Worm (Caenorhabditis elegans) whole organism, mixed stage, embryonic: ENCODE data around the gene K07F5.6.

Experiments used
- blmp-1 ChIP-seq: fragments of 150-350 bp; optimal IDR thresholded peaks from 2 replicates; lab custom pipeline; 2014; ENCODE audit warnings: missing biosample characterization, missing genetic modification characterization
- ceh-39 ChIP-seq: fragments of 150-350 bp; optimal IDR thresholded peaks from 2 replicates; lab custom pipeline; 2014; ENCODE audit warnings: missing biosample characterization, missing genetic modification characterization
- ceh-43 ChIP-seq: fragments of 200-800 bp; sonication (Bioruptor generic); optimal IDR thresholded peaks from 2 replicates; lab custom pipeline; 2018; ENCODE audit warnings: mild to moderate bottlenecking, missing genetic modification characterization, moderate library complexity, missing compliant biosample characterization
- ceh-83 ChIP-seq: fragments of 200-800 bp; sonication (Bioruptor generic); optimal IDR thresholded peaks from 2 replicates; lab custom pipeline; 2018; ENCODE audit warnings: mild to moderate bottlenecking, missing genetic modification characterization, missing compliant biosample characterization
- ces-1 ChIP-seq: fragments of 150-350 bp; optimal IDR thresholded peaks from 2 replicates; lab custom pipeline; 2014; ENCODE audit warnings: missing biosample characterization, missing genetic modification reagents, missing genetic modification characterization
- cnd-1 ChIP-seq: fragments of 200-800 bp; sonication (Bioruptor generic); optimal IDR thresholded peaks from 2 replicates; lab custom pipeline; 2018; ENCODE audit warnings: mild to moderate bottlenecking, missing genetic modification characterization, missing compliant biosample characterization
- drap-1 ChIP-seq: fragments of 200-800 bp; sonication (Bioruptor generic); optimal IDR thresholded peaks from 3 replicates; lab custom pipeline; 2018; ENCODE audit warnings: mild to moderate bottlenecking, missing genetic modification characterization, missing compliant biosample characterization
- elt-1 ChIP-seq: sonication (generic microtip); optimal IDR thresholded peaks from 2 replicates; lab custom pipeline; 2017; ENCODE audit warnings: missing genetic modification characterization, mild to moderate bottlenecking, missing compliant biosample characterization, antibody characterized with exemption, moderate library complexity, borderline replicate concordance; ENCODE audit not compliant: insufficient read depth
- elt-3 ChIP-seq: fragments of 150-350 bp; optimal IDR thresholded peaks from 2 replicates; lab custom pipeline; 2014; ENCODE audit warnings: missing biosample characterization, missing genetic modification characterization
- flh-1 ChIP-seq: fragments of 200-800 bp; sonication (Bioruptor generic); optimal IDR thresholded peaks from 2 replicates; lab custom pipeline; 2018; ENCODE audit warnings: mild to moderate bottlenecking, missing genetic modification characterization, moderate library complexity, missing compliant biosample characterization
- ham-2 ChIP-seq: fragments of 200-800 bp; sonication (Bioruptor generic); optimal IDR thresholded peaks from 2 replicates; lab custom pipeline; 2018; ENCODE audit warnings: mild to moderate bottlenecking, missing genetic modification characterization, missing compliant biosample characterization
- hlh-1 ChIP-seq: fragments of 150-350 bp; optimal IDR thresholded peaks from 2 replicates; lab custom pipeline; 2014; ENCODE audit warnings: missing biosample characterization, missing genetic modification reagents, missing genetic modification characterization
- lin-13 ChIP-seq: fragments of 150-350 bp; optimal IDR thresholded peaks from 2 replicates; lab custom pipeline; 2014; ENCODE audit warnings: missing biosample characterization, missing genetic modification characterization
- lin-32 ChIP-seq: fragments of 200-800 bp; sonication (Bioruptor generic); optimal IDR thresholded peaks from 2 replicates; lab custom pipeline; 2018; ENCODE audit warnings: mild to moderate bottlenecking, missing genetic modification characterization, missing compliant biosample characterization
- lsy-2 ChIP-seq: fragments of 150-350 bp; optimal IDR thresholded peaks from 2 replicates; lab custom pipeline; 2014; ENCODE audit warnings: missing biosample characterization, missing genetic modification characterization
- mab-5 ChIP-seq: fragments of 150-350 bp; optimal IDR thresholded peaks from 2 replicates; lab custom pipeline; 2014; ENCODE audit warnings: missing biosample characterization, missing genetic modification characterization
- mep-1 ChIP-seq: fragments of 150-350 bp; optimal IDR thresholded peaks from 2 replicates; lab custom pipeline; 2017; ENCODE audit warnings: missing biosample characterization, missing genetic modification reagents, missing genetic modification characterization, inconsistent platforms
- mls-2 ChIP-seq: sonication (generic microtip); optimal IDR thresholded peaks from 2 replicates; lab custom pipeline; 2016; ENCODE audit warnings: mild to moderate bottlenecking, missing genetic modification characterization, moderate library complexity, missing compliant biosample characterization
- nhr-12 ChIP-seq: fragments of 150-350 bp; optimal IDR thresholded peaks from 2 replicates; lab custom pipeline; 2014; ENCODE audit warnings: missing biosample characterization, missing genetic modification characterization
- nhr-237 ChIP-seq: fragments of 150-350 bp; optimal IDR thresholded peaks from 2 replicates; lab custom pipeline; 2014; ENCODE audit warnings: missing biosample characterization, missing genetic modification characterization
- nhr-28 ChIP-seq: fragments of 150-350 bp; optimal IDR thresholded peaks from 2 replicates; lab custom pipeline; 2014; ENCODE audit warnings: missing biosample characterization, missing genetic modification characterization
- nhr-76 ChIP-seq: sonication (generic microtip); optimal IDR thresholded peaks from 2 replicates; lab custom pipeline; 2017; ENCODE audit warnings: missing biosample characterization, missing genetic modification characterization
- pha-4 ChIP-seq: fragments of 150-350 bp; optimal IDR thresholded peaks from 2 replicates; lab custom pipeline; 2018; ENCODE audit warnings: missing biosample characterization, missing genetic modification reagents, missing genetic modification characterization
- sptf-1 ChIP-seq: sonication (generic microtip); optimal IDR thresholded peaks from 2 replicates; lab custom pipeline; 2017; ENCODE audit warnings: mild to moderate bottlenecking, missing genetic modification characterization, moderate library complexity, missing compliant biosample characterization
- tbx-8 ChIP-seq: fragments of 200-800 bp; sonication (Bioruptor generic); optimal IDR thresholded peaks from 2 replicates; lab custom pipeline; 2018; ENCODE audit warnings: mild to moderate bottlenecking, missing genetic modification characterization, moderate library complexity, missing compliant biosample characterization
- unc-120 ChIP-seq: sonication (generic microtip); optimal IDR thresholded peaks from 2 replicates; lab custom pipeline; 2017; ENCODE audit warnings: missing genetic modification characterization, missing compliant biosample characterization; ENCODE audit not compliant: poor library complexity, severe bottlenecking
- unc-39 ChIP-seq: fragments of 150-350 bp; optimal IDR thresholded peaks from 2 replicates; lab custom pipeline; 2014; ENCODE audit warnings: missing biosample characterization, missing genetic modification characterization
- unc-62 ChIP-seq: fragments of 150-350 bp; optimal IDR thresholded peaks from 2 replicates; lab custom pipeline; 2014; ENCODE audit warnings: missing biosample characterization, missing genetic modification reagents, missing genetic modification characterization
- zip-8 ChIP-seq: fragments of 150-350 bp; optimal IDR thresholded peaks from 2 replicates; lab custom pipeline; 2014; ENCODE audit warnings: missing biosample characterization, missing genetic modification characterization
- ztf-11 ChIP-seq: fragments of 150-350 bp; optimal IDR thresholded peaks from 2 replicates; lab custom pipeline; 2014; ENCODE audit warnings: missing biosample characterization, missing genetic modification characterization

K07F5.6 gene

ce11 chrIV:9815432-9815831, 31.0 kb downstream of the K07F5.6 start, which contains the start of gene egl-20:
Gene egl-20 (minus strand): TSS chrIV:9815532.
- TF ChIP-seq tbx-8 (GFP tag; lab: Kevin White, UChicago), result no peak

DNA sequence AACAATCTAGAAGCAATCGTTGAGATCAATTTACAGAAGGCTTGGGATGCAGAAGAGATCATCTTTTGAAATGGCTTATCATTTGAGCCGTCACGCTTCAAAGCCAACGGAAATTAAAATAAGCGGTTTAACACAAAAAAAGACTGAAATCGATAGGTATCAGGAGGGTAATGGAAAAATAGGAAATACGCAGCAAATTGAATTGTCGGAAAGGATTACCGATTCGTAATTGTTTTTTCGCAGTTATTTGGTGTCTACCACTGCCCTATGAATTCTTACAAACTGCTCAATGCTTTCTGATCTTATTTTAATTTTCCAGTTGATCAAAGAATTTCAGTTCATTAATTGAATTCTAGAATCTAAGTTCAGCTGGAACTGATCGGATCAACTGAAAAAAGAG, 35.0 kb downstream of the K07F5.6 start:
- TF ChIP-seq mls-2 (tag; lab: Kevin White, UChicago), result no peak
- no peak for TF ChIP-seq zip-8 (tag; lab: Kevin White, UChicago)
- no peak for TF ChIP-seq hlh-1 (tag; lab: Kevin White, UChicago)
- TF ChIP-seq ceh-83 (GFP tag; lab: Kevin White, UChicago), result no peak
- no peak for TF ChIP-seq nhr-28 (tag; lab: Kevin White, UChicago)
- TF ChIP-seq lin-13 (tag; lab: Kevin White, UChicago), result no peak
- TF ChIP-seq lin-32, result no peak
- no peak for TF ChIP-seq unc-39 (tag; lab: Kevin White, UChicago)
- no peak for TF ChIP-seq mep-1 (tag; lab: Kevin White, UChicago)
- TF ChIP-seq unc-62, result no peak
- no peak for TF ChIP-seq drap-1 (GFP tag; lab: Kevin White, UChicago)
- no peak for TF ChIP-seq elt-3 (tag; lab: Kevin White, UChicago)
- no peak for TF ChIP-seq pha-4 (tag; lab: Kevin White, UChicago)

DNA sequence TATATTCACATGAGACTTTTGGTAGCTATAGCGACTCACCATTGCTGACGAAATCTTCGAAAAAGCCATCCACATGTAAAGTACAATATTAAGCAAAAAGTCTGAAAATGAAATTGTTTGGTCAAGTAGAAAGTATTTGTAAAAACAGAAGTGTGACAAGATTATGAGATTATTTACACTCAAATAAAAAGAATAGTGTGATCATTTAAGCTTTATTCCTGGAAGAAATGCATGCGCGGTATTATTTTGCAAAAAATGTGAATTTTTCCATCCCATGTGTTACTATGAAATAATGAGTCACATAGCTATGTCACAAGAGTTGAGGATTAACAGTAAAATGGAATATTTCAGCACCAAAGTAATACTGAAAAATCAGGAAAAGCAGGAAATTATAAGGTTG, 35.8 kb downstream of the K07F5.6 start, which contains the start of gene dct-15:
Gene dct-15 (minus strand): TSS at position 101 of the 400 bp plus-strand sequence.
- TF ChIP-seq cnd-1 (tag; lab: Kevin White, UChicago), result no peak
- TF ChIP-seq ceh-43 (GFP tag; lab: Kevin White, UChicago), result no peak
- no peak for TF ChIP-seq nhr-237 (tag; lab: Kevin White, UChicago)
- TF ChIP-seq nhr-76, result no peak
- no peak for TF ChIP-seq blmp-1

DNA sequence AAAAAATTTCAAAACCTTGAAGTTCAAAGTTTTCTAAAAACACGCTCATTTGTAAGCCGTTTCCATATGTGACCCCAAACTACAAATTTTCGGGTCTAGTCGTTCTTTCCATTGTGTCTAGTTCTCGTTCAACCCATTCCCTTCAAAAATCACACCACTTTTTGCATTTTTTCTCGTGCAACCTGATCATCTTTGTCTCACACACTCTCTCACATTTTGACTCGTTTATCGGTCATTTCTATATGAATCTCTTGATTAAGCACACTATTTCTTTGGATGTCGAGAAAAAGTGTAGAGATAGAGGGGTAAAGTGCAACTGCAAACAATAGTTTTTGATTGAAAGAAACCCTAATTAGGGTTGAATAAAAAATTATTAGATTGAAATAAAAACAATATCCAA, 42.9 kb downstream of the K07F5.6 start:
- TF ChIP-seq ceh-39 (tag; lab: Kevin White, UChicago), result peak; percentile 53
- TF ChIP-seq elt-3 (tag; lab: Kevin White, UChicago), result no peak
- TF ChIP-seq flh-1, result no peak
- TF ChIP-seq lsy-2, result no peak
- TF ChIP-seq ceh-83 (GFP tag; lab: Kevin White, UChicago), result no peak
- TF ChIP-seq unc-39 (tag; lab: Kevin White, UChicago), result no peak
- TF ChIP-seq cnd-1 (tag; lab: Kevin White, UChicago), result no peak
- no peak for TF ChIP-seq sptf-1 (tag; lab: Kevin White, UChicago)
- TF ChIP-seq hlh-1 (tag; lab: Kevin White, UChicago), result no peak
- TF ChIP-seq lin-32, result no peak
- TF ChIP-seq mls-2 (tag; lab: Kevin White, UChicago), result no peak
- peak; percentile 52 for TF ChIP-seq unc-120 (tag; lab: Kevin White, UChicago)
- TF ChIP-seq zip-8 (tag; lab: Kevin White, UChicago), result no peak
- no peak for TF ChIP-seq pha-4 (tag; lab: Kevin White, UChicago)
- peak; percentile 66 for TF ChIP-seq ces-1 (GFP tag; lab: Kevin White, UChicago)
- no peak for TF ChIP-seq nhr-76

DNA sequence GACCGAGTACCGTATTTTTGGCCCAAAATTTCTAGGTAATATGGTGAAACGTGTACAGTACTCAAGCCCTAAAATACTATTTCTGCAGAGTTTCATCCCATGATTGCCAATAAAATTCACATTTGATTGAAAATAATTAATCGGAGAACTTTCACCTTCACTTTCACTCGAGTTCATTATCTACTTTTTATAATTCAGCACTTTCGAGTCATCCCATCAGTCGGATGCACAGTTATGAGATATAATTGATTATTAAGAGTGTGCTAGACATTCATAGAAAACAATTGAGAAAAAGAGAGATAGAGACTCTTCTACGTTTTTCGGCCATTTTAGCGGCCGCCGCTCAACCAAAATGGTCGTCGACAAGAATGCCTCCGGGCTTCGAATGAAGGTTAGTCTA, 43.8 kb downstream of the K07F5.6 start, which contains the start of gene fat-3:
Gene fat-3 (plus strand): TSS at position 313 of the 400 bp plus-strand sequence.
- TF ChIP-seq ztf-11 (no peak), ceh-83 (GFP tag; lab: Kevin White, UChicago) (no peak)

ce11 chrIV:9801418-9801817, 45.1 kb downstream of the K07F5.6 start:
- TF ChIP-seq tbx-8 (GFP tag; lab: Kevin White, UChicago) (no peak), nhr-12 (tag; lab: Kevin White, UChicago) (no peak), ceh-39 (tag; lab: Kevin White, UChicago) (no peak), elt-3 (tag; lab: Kevin White, UChicago) (no peak), unc-120 (tag; lab: Kevin White, UChicago) (no peak), nhr-237 (tag; lab: Kevin White, UChicago) (no peak), lin-32 (no peak), flh-1 (no peak), elt-1 (no peak), hlh-1 (tag; lab: Kevin White, UChicago) (no peak), pha-4 (tag; lab: Kevin White, UChicago) (no peak), drap-1 (GFP tag; lab: Kevin White, UChicago) (no peak), ham-2 (no peak), mab-5 (no peak), ces-1 (GFP tag; lab: Kevin White, UChicago) (no peak)
